4 fruit fly cellular contexts compared by ENCODE assay signal in genomic region chr3L:5633247-5634187, dm6.
TF ChIP-seq lines count a peak whose summit lies in the region.

No protein-coding gene starts in this region.

- no peak for TF ChIP-seq CTCF in whole organism, embryonic (GFP tag; optimal IDR thresholded peaks at IDR 0.05; lab: Kevin White, UChicago)

TF ChIP-seq in whole organism, embryonic, 481 proteins besides CTCF, POLR2A, EP300 and RAD21 (continues in another document):
- TF ChIP-seq CG10959 (GFP tag; IDR thresholded peaks at IDR 0.05; lab: Robert Waterston, UW): peak; percentile 41; the same call in 1 of the 2 replicates
- peak; percentile 34 for TF ChIP-seq CG18262 (tag; optimal IDR thresholded peaks at IDR 0.05; lab: Kevin White, UChicago)
- peak; percentile 17 for TF ChIP-seq trem (tag; optimal IDR thresholded peaks at IDR 0.05; lab: Kevin White, UChicago)
- no peak for TF ChIP-seq CG7745 (tag; optimal IDR thresholded peaks at IDR 0.05; lab: Kevin White, UChicago)
- peak; percentile 3 for TF ChIP-seq CG10267 (tag; optimal IDR thresholded peaks at IDR 0.05; lab: Kevin White, UChicago)
- TF ChIP-seq peb (GFP tag; IDR thresholded peaks at IDR 0.05; lab: Robert Waterston, UW): no peak
- TF ChIP-seq Drgx (GFP tag; IDR thresholded peaks at IDR 0.05; lab: Robert Waterston, UW): peak; percentile 51
- TF ChIP-seq CG34224 (GFP tag; IDR thresholded peaks at IDR 0.05; lab: Robert Waterston, UW; ENCODE audit: partially characterized antibody): no peak
- TF ChIP-seq Spps (tag; optimal IDR thresholded peaks at IDR 0.05; lab: Kevin White, UChicago): peak; percentile 21
- TF ChIP-seq CG14710 (tag; optimal IDR thresholded peaks at IDR 0.05; lab: Kevin White, UChicago): peak; percentile 30
- no peak for TF ChIP-seq CG3407 (GFP tag; optimal IDR thresholded peaks at IDR 0.05; lab: Kevin White, UChicago)
- TF ChIP-seq CG2712 (tag; optimal IDR thresholded peaks at IDR 0.05; lab: Kevin White, UChicago): peak; percentile 54
- peak; percentile 56 for TF ChIP-seq Xrp1 (GFP tag; IDR thresholded peaks at IDR 0.05; lab: Robert Waterston, UW)
- TF ChIP-seq phol (tag; optimal IDR thresholded peaks at IDR 0.05; lab: Kevin White, UChicago): peak; percentile 9
- TF ChIP-seq gem (tag; optimal IDR thresholded peaks at IDR 0.05; lab: Kevin White, UChicago): peak; percentile 6
- peak; percentile 15 for TF ChIP-seq CG17829 (tag; optimal IDR thresholded peaks at IDR 0.05; lab: Kevin White, UChicago)
- 0 out of 2 replicates have a peak, but pooled peaks have one; percentile 9 for TF ChIP-seq CG31441 (GFP tag; IDR thresholded peaks at IDR 0.05; lab: Robert Waterston, UW)
- peak; percentile 85 for TF ChIP-seq lbe (GFP tag; optimal IDR thresholded peaks at IDR 0.05; lab: Kevin White, UChicago)
- peak; percentile 57 for TF ChIP-seq CG10979 (tag; optimal IDR thresholded peaks at IDR 0.05; lab: Kevin White, UChicago)
- peak; percentile 88 for TF ChIP-seq sens (GFP tag; lab: Kevin White, UChicago)
- no peak for TF ChIP-seq Antp (GFP tag; optimal IDR thresholded peaks at IDR 0.05; lab: Kevin White, UChicago)
- TF ChIP-seq bsh (GFP tag; optimal IDR thresholded peaks at IDR 0.05; lab: Kevin White, UChicago): peak in 1 of 2 experiments; percentile 66

TF ChIP-seq in whole organism, prepupa, 60 proteins besides CTCF, POLR2A, EP300 and RAD21 (continues in another document):
- TF ChIP-seq CG16779 (tag; optimal IDR thresholded peaks at IDR 0.05; lab: Kevin White, UChicago) (peak; percentile 12), CG8319 (GFP tag; optimal IDR thresholded peaks at IDR 0.05; lab: Kevin White, UChicago) (no peak), fd85E (GFP tag; optimal IDR thresholded peaks at IDR 0.05; lab: Kevin White, UChicago) (no peak), Eip93F (GFP tag; optimal IDR thresholded peaks at IDR 0.05; lab: Kevin White, UChicago) (peak; percentile 7), esn (GFP tag; optimal IDR thresholded peaks at IDR 0.05; lab: Kevin White, UChicago) (peak; percentile 62), Ets96B (tag; optimal IDR thresholded peaks at IDR 0.05; lab: Kevin White, UChicago) (peak; percentile 70), CG3032 (tag; optimal IDR thresholded peaks at IDR 0.05; lab: Kevin White, UChicago) (peak; percentile 61), acj6 (GFP tag; optimal IDR thresholded peaks at IDR 0.05; lab: Kevin White, UChicago) (peak; percentile 20), CG7368 (GFP tag; optimal IDR thresholded peaks at IDR 0.05; lab: Kevin White, UChicago) (peak; percentile 13), spab (GFP tag; optimal IDR thresholded peaks at IDR 0.05; lab: Kevin White, UChicago) (peak; percentile 31), lz (GFP tag; optimal IDR thresholded peaks at IDR 0.05; lab: Kevin White, UChicago) (peak; percentile 56), CG10669 (GFP tag; optimal IDR thresholded peaks at IDR 0.05; lab: Kevin White, UChicago) (peak; percentile 38), CG6276 (GFP tag; optimal IDR thresholded peaks at IDR 0.05; lab: Kevin White, UChicago) (no peak), Eip78C (GFP tag; lab: Kevin White, UChicago) (peak; percentile 48), fd59A (GFP tag; optimal IDR thresholded peaks at IDR 0.05; lab: Kevin White, UChicago) (peak; percentile 31), CG11294 (GFP tag; IDR thresholded peaks at IDR 0.05; lab: Robert Waterston, UW) (no peak), eg (GFP tag; IDR thresholded peaks at IDR 0.05; lab: Robert Waterston, UW) (no peak), salr (GFP tag; optimal IDR thresholded peaks at IDR 0.05; lab: Kevin White, UChicago) (peak in 1 of 2 experiments; percentile 49), CG1621 (tag; optimal IDR thresholded peaks at IDR 0.05; lab: Kevin White, UChicago) (no peak), CG8632 (GFP tag; optimal IDR thresholded peaks at IDR 0.05; lab: Kevin White, UChicago) (no peak), Lpt (GFP tag; optimal IDR thresholded peaks at IDR 0.05; lab: Kevin White, UChicago) (no peak), CG11762 (GFP tag; optimal IDR thresholded peaks at IDR 0.05; lab: Kevin White, UChicago; ENCODE audit: insufficient read depth) (peak; percentile 36), achi (GFP tag; optimal IDR thresholded peaks at IDR 0.05; lab: Kevin White, UChicago) (peak; percentile 24), CG10631 (GFP tag; optimal IDR thresholded peaks at IDR 0.05; lab: Kevin White, UChicago) (peak; percentile 83)

TF ChIP-seq in whole organism, pupa, 21 proteins besides CTCF, POLR2A, EP300 and RAD21:
- TF ChIP-seq CG12605 (GFP tag; IDR thresholded peaks at IDR 0.05; lab: Robert Waterston, UW): peak; percentile 67
- peak; percentile 85 for TF ChIP-seq CG14655 (GFP tag; optimal IDR thresholded peaks at IDR 0.05; lab: Kevin White, UChicago)
- peak; percentile 50 for TF ChIP-seq Pif1B (GFP tag; optimal IDR thresholded peaks at IDR 0.05; lab: Kevin White, UChicago)
- no peak for TF ChIP-seq gl (tag; optimal IDR thresholded peaks at IDR 0.05; lab: Kevin White, UChicago)
- no peak for TF ChIP-seq CG32121 (GFP tag; IDR thresholded peaks at IDR 0.05; lab: Robert Waterston, UW)
- peak; percentile 34 for TF ChIP-seq CG34367 (tag; optimal IDR thresholded peaks at IDR 0.05; lab: Kevin White, UChicago)
- peak; percentile 80 for TF ChIP-seq CG17806 (tag; optimal IDR thresholded peaks at IDR 0.05; lab: Kevin White, UChicago)
- TF ChIP-seq fd96Ca (GFP tag; IDR thresholded peaks at IDR 0.05; lab: Robert Waterston, UW): no peak
- TF ChIP-seq Snoo (tag; optimal IDR thresholded peaks at IDR 0.05; lab: Kevin White, UChicago): no peak
- peak; percentile 33 for TF ChIP-seq Pif1A (GFP tag; optimal IDR thresholded peaks at IDR 0.05; lab: Kevin White, UChicago)
- peak; percentile 10 for TF ChIP-seq D1 (tag; optimal IDR thresholded peaks at IDR 0.05; lab: Kevin White, UChicago)
- peak; percentile 43; the same call in 1 of the 3 replicates for TF ChIP-seq CG4496 (GFP tag; IDR thresholded peaks at IDR 0.05; lab: Robert Waterston, UW)
- TF ChIP-seq CG8301 (tag; optimal IDR thresholded peaks at IDR 0.05; lab: Kevin White, UChicago): peak; percentile 48
- TF ChIP-seq Ets98B (GFP tag; IDR thresholded peaks at IDR 0.05; lab: Robert Waterston, UW): no peak; the same call in 1 of the 2 replicates
- no peak for TF ChIP-seq CG13204 (GFP tag; optimal IDR thresholded peaks at IDR 0.05; lab: Kevin White, UChicago)
- peak; percentile 88 for TF ChIP-seq CG9948 (tag; optimal IDR thresholded peaks at IDR 0.05; lab: Kevin White, UChicago)
- no peak for TF ChIP-seq CG10348 (GFP tag; IDR thresholded peaks at IDR 0.05; lab: Robert Waterston, UW)
- no peak for TF ChIP-seq rn (GFP tag; IDR thresholded peaks at IDR 0.05; lab: Robert Waterston, UW)
- TF ChIP-seq CG15710 (tag; optimal IDR thresholded peaks at IDR 0.05; lab: Kevin White, UChicago): no peak
- peak; percentile 36 for TF ChIP-seq CG8159 (tag; optimal IDR thresholded peaks at IDR 0.05; lab: Kevin White, UChicago)
- peak; percentile 85 for TF ChIP-seq EcR (GFP tag; optimal IDR thresholded peaks at IDR 0.05; lab: Kevin White, UChicago)

TF ChIP-seq in whole organism, wandering third instar larva, 38 proteins besides CTCF, POLR2A, EP300 and RAD21 (continues in another document):
- no peak for TF ChIP-seq usp (GFP tag; optimal IDR thresholded peaks at IDR 0.05; lab: Kevin White, UChicago)
- TF ChIP-seq sv (GFP tag; optimal IDR thresholded peaks at IDR 0.05; lab: Kevin White, UChicago): no peak
- TF ChIP-seq CrebA (GFP tag; optimal IDR thresholded peaks at IDR 0.05; lab: Kevin White, UChicago; ENCODE audit: borderline replicate concordance): peak; percentile 41
- TF ChIP-seq dsf (GFP tag; optimal IDR thresholded peaks at IDR 0.05; lab: Kevin White, UChicago; ENCODE audit: borderline replicate concordance): no peak
- no peak for TF ChIP-seq Mio (GFP tag; optimal IDR thresholded peaks at IDR 0.05; lab: Kevin White, UChicago)
- TF ChIP-seq Hr83 (GFP tag; optimal IDR thresholded peaks at IDR 0.05; lab: Kevin White, UChicago; ENCODE audit: poor library complexity, severe bottlenecking): peak; percentile 38
- TF ChIP-seq Hnf4 (GFP tag; optimal IDR thresholded peaks at IDR 0.05; lab: Kevin White, UChicago): peak; percentile 77
- TF ChIP-seq dmrt93B (GFP tag; optimal IDR thresholded peaks at IDR 0.05; lab: Kevin White, UChicago): peak; percentile 68
- peak; percentile 58 for TF ChIP-seq CG9705 (GFP tag; optimal IDR thresholded peaks at IDR 0.05; lab: Kevin White, UChicago)
- TF ChIP-seq Rel (GFP tag; optimal IDR thresholded peaks at IDR 0.05; lab: Kevin White, UChicago): no peak
- peak; percentile 41 for TF ChIP-seq Rel (tag; optimal IDR thresholded peaks at IDR 0.05; lab: Kevin White, UChicago)
- TF ChIP-seq psq (GFP tag; optimal IDR thresholded peaks at IDR 0.05; lab: Kevin White, UChicago): no peak
- no peak for TF ChIP-seq pan (optimal IDR thresholded peaks at IDR 0.05; lab: Kevin White, UChicago)
- peak; percentile 63 for TF ChIP-seq tai (GFP tag; optimal IDR thresholded peaks at IDR 0.05; lab: Kevin White, UChicago)
- peak; percentile 91 for TF ChIP-seq HLH106 (tag; optimal IDR thresholded peaks at IDR 0.05; lab: Kevin White, UChicago)
- TF ChIP-seq br (GFP tag; optimal IDR thresholded peaks at IDR 0.05; lab: Kevin White, UChicago): peak; percentile 87
- no peak for TF ChIP-seq N (GFP tag; optimal IDR thresholded peaks at IDR 0.05; lab: Kevin White, UChicago)
- no peak for TF ChIP-seq jim (GFP tag; optimal IDR thresholded peaks at IDR 0.05; lab: Kevin White, UChicago)
- TF ChIP-seq GATAd (GFP tag; optimal IDR thresholded peaks at IDR 0.05; lab: Kevin White, UChicago): no peak
- no peak for TF ChIP-seq Dfd (GFP tag; optimal IDR thresholded peaks at IDR 0.05; lab: Kevin White, UChicago)
- peak; percentile 77 for TF ChIP-seq Sp1 (GFP tag; optimal IDR thresholded peaks at IDR 0.05; lab: Kevin White, UChicago)
- TF ChIP-seq foxo (GFP tag; optimal IDR thresholded peaks at IDR 0.05; lab: Kevin White, UChicago): peak in 1 of 2 experiments; percentile 91
- no peak for TF ChIP-seq Abd-B (GFP tag; optimal IDR thresholded peaks at IDR 0.05; lab: Kevin White, UChicago)
- peak; percentile 84 for TF ChIP-seq woc (GFP tag; optimal IDR thresholded peaks at IDR 0.05; lab: Kevin White, UChicago)
- peak; percentile 75 for TF ChIP-seq h (GFP tag; optimal IDR thresholded peaks at IDR 0.05; lab: Kevin White, UChicago)
- TF ChIP-seq Myc (optimal IDR thresholded peaks at IDR 0.05; lab: Kevin White, UChicago): no peak
- TF ChIP-seq brk (GFP tag; optimal IDR thresholded peaks at IDR 0.05; lab: Kevin White, UChicago): peak; percentile 17
- TF ChIP-seq sage (GFP tag; optimal IDR thresholded peaks at IDR 0.05; lab: Kevin White, UChicago): peak; percentile 87
- no peak for TF ChIP-seq Vsx2 (GFP tag; optimal IDR thresholded peaks at IDR 0.05; lab: Kevin White, UChicago; ENCODE audit: partially characterized antibody)
- TF ChIP-seq CG32264 (GFP tag; optimal IDR thresholded peaks at IDR 0.05; lab: Kevin White, UChicago): no peak
- TF ChIP-seq Jra (GFP tag; optimal IDR thresholded peaks at IDR 0.05; lab: Kevin White, UChicago): peak; percentile 71
- TF ChIP-seq Dif (GFP tag; optimal IDR thresholded peaks at IDR 0.05; lab: Kevin White, UChicago; ENCODE audit: partially characterized antibody): no peak
- peak; percentile 77 for TF ChIP-seq ey (GFP tag; optimal IDR thresholded peaks at IDR 0.05; lab: Kevin White, UChicago)

Comparison
In these comparisons a context has a peak if more than half of its experiments do, and no peak if none do; other contexts are left out.
1. Of the 7 proteins assayed by ChIP-seq in both whole organism, embryonic and whole organism, prepupa: peak only in whole organism, embryonic: Blimp-1; only in whole organism, prepupa: CG16779 and Gug; in both: none; in neither: 4.